Fruit fly (Drosophila melanogaster): ENCODE results near the gene CG14102.

DNA sequence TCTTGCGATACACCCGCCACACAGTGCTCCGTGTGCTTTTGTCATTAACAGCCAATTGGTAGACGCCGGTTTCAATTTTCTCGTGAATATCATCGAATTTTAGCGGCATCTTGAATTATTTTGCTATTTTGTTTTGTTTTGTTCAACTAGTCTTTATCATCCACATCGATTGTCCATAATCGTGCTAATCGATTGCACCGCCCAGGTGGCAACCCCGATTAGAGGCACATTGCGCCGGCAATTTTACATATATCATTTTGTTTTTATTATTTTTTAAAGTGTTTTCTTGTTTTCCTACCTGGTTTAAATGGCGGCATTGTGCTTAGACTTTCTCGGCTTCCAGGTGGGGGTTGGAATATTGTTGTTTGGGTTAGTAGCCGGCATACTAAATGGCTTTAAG lies 4.8 kb upstream of the CG14102 start, which contains the start of gene CG34116:
- TF ChIP-seq Pif1B (GFP tag; optimal IDR thresholded peaks at IDR 0.05), result no peak
- TF ChIP-seq CG4496 (GFP tag; IDR thresholded peaks at IDR 0.05), result no peak
- TF ChIP-seq fd96Ca (GFP tag; IDR thresholded peaks at IDR 0.05), result no peak

Data from whole organism, pupa.